Fruit fly (Drosophila melanogaster) whole organism, wandering third instar larva: Measurements from ENCODE around the gene csw.

ENCODE experiments used
- Abd-B ChIP-seq: fragments of >200 bp; optimal IDR thresholded peaks from 2 replicates; lab custom pipeline; 2017; ENCODE audit warnings: missing biosample characterization, missing genetic modification characterization
- CG32264 ChIP-seq: fragments of 200-800 bp; sonication (Bioruptor generic); optimal IDR thresholded peaks from 2 replicates; lab custom pipeline; 2016; ENCODE audit warnings: missing biosample characterization, missing genetic modification characterization
- CG9705 ChIP-seq: fragments of 200-800 bp; sonication (Bioruptor generic); optimal IDR thresholded peaks from 2 replicates; lab custom pipeline; 2018; ENCODE audit warnings: missing biosample characterization, mild to moderate bottlenecking, missing genetic modification characterization
- CrebA ChIP-seq: fragments of 200-800 bp; sonication (Bioruptor generic); optimal IDR thresholded peaks from 2 replicates; lab custom pipeline; 2016; ENCODE audit warnings: missing biosample characterization, mild to moderate bottlenecking, missing genetic modification characterization, borderline replicate concordance
- Dfd ChIP-seq: fragments of >200 bp; optimal IDR thresholded peaks from 2 replicates; lab custom pipeline; 2017; ENCODE audit warnings: missing biosample characterization, missing genetic modification characterization
- Dif ChIP-seq: fragments of 200-275, 200-300 bp; sonication (Bioruptor generic); optimal IDR thresholded peaks from 2 replicates; lab custom pipeline; 2018; ENCODE audit warnings: missing biosample characterization, missing genetic modification characterization; ENCODE audit not compliant: partially characterized antibody
- GATAd ChIP-seq: sonication (Bioruptor generic); optimal IDR thresholded peaks from 2 replicates; lab custom pipeline; 2016; ENCODE audit warnings: missing biosample characterization, missing genetic modification characterization
- HLH106 ChIP-seq: fragments of 200-800 bp; optimal IDR thresholded peaks from 3 replicates; lab custom pipeline; 2019; ENCODE audit warnings: missing biosample characterization, mild to moderate bottlenecking, missing genetic modification characterization, moderate library complexity
- Hnf4 ChIP-seq: fragments of 200-800 bp; sonication (Bioruptor generic); optimal IDR thresholded peaks from 2 replicates; lab custom pipeline; 2016; ENCODE audit warnings: missing biosample characterization, mild to moderate bottlenecking, missing genetic modification characterization
- Hr78 ChIP-seq: fragments of >200 bp; optimal IDR thresholded peaks from 2 replicates; lab custom pipeline; 2017; ENCODE audit warnings: missing biosample characterization, missing genetic modification characterization
- Hr83 ChIP-seq: fragments of 200-300 bp; sonication (Bioruptor generic); optimal IDR thresholded peaks from 2 replicates; lab custom pipeline; 2016; ENCODE audit warnings: missing biosample characterization, mild to moderate bottlenecking, missing genetic modification characterization, moderate library complexity; ENCODE audit not compliant: poor library complexity, severe bottlenecking
- Jra ChIP-seq: sonication (Bioruptor generic); optimal IDR thresholded peaks from 2 replicates; lab custom pipeline; 2016; ENCODE audit warnings: missing biosample characterization, missing genetic modification characterization
- Mio ChIP-seq: sonication (Bioruptor generic); optimal IDR thresholded peaks from 2 replicates; lab custom pipeline; 2016; ENCODE audit warnings: missing biosample characterization, missing genetic modification characterization
- Myc ChIP-seq: fragments of >200 bp; optimal IDR thresholded peaks from 2 replicates; lab custom pipeline; 2017
- N ChIP-seq: fragments of >200 bp; optimal IDR thresholded peaks from 2 replicates; lab custom pipeline; 2018; ENCODE audit warnings: missing biosample characterization, missing external identifiers, missing genetic modification characterization
- OdsH ChIP-seq: fragments of 200-800 bp; sonication (Bioruptor generic); optimal IDR thresholded peaks from 2 replicates; lab custom pipeline; 2016; ENCODE audit warnings: missing biosample characterization, mild to moderate bottlenecking, missing genetic modification characterization
- Rel ChIP-seq, 2 experiments: fragments of 200-800 bp; sonication (Bioruptor generic) in 1 of 2; optimal IDR thresholded peaks; 2 replicates in 1 of 2; 3 replicates in 1 of 2; lab custom pipeline; 2016 to 2019; ENCODE audit warnings: mild to moderate bottlenecking in 2 of 2, missing biosample characterization in 2 of 2, missing genetic modification characterization in 2 of 2, moderate library complexity in 1 of 2
- Sp1 ChIP-seq: fragments of 200-800 bp; sonication (Bioruptor generic); optimal IDR thresholded peaks from 3 replicates; lab custom pipeline; 2019; ENCODE audit warnings: missing biosample characterization, mild to moderate bottlenecking, missing genetic modification characterization, moderate library complexity
- Vsx2 ChIP-seq: fragments of 200-300, 225-300 bp; sonication (Bioruptor generic); optimal IDR thresholded peaks from 2 replicates; lab custom pipeline; 2018; ENCODE audit warnings: missing biosample characterization, missing genetic modification characterization; ENCODE audit not compliant: partially characterized antibody
- br ChIP-seq: fragments of 200-800 bp; sonication (Bioruptor generic); optimal IDR thresholded peaks from 2 replicates; lab custom pipeline; 2016; ENCODE audit warnings: missing biosample characterization, missing genetic modification characterization
- brk ChIP-seq: fragments of 200-800 bp; sonication (Bioruptor generic); optimal IDR thresholded peaks from 2 replicates; lab custom pipeline; 2016; ENCODE audit warnings: missing biosample characterization, mild to moderate bottlenecking, missing genetic modification characterization
- dl ChIP-seq, 2 experiments: fragments of 175-275, 200-275 bp in 1 of 2; fragments of 200-275 bp in 1 of 2; sonication (Bioruptor generic); optimal IDR thresholded peaks; lab custom pipeline; 2018; ENCODE audit warnings: mild to moderate bottlenecking in 2 of 2, missing biosample characterization in 2 of 2, missing genetic modification characterization in 2 of 2, moderate library complexity in 2 of 2; ENCODE audit not compliant: partially characterized antibody in 2 of 2, insufficient read depth in 1 of 2
- dmrt93B ChIP-seq: fragments of 200-800 bp; sonication (Bioruptor generic); optimal IDR thresholded peaks from 2 replicates; lab custom pipeline; 2018; ENCODE audit warnings: missing biosample characterization, mild to moderate bottlenecking, missing genetic modification characterization
- dsf ChIP-seq: sonication (Bioruptor generic); optimal IDR thresholded peaks from 2 replicates; lab custom pipeline; 2016; ENCODE audit warnings: missing biosample characterization, missing genetic modification characterization, borderline replicate concordance
- ey ChIP-seq: fragments of 200-800 bp; sonication (Bioruptor generic); optimal IDR thresholded peaks from 2 replicates; lab custom pipeline; 2016; ENCODE audit warnings: missing biosample characterization, missing genetic modification characterization
- foxo ChIP-seq, 2 experiments: fragments of 200-800 bp; sonication (Bioruptor generic); optimal IDR thresholded peaks; 2 replicates in 1 of 2; 3 replicates in 1 of 2; lab custom pipeline; 2016 to 2017; ENCODE audit warnings: missing biosample characterization in 2 of 2, missing genetic modification characterization in 2 of 2
- fru ChIP-seq: fragments of 200-800 bp; sonication (Bioruptor generic); optimal IDR thresholded peaks from 3 replicates; lab custom pipeline; 2016; ENCODE audit warnings: missing biosample characterization, mild to moderate bottlenecking, missing genetic modification characterization
- h ChIP-seq: fragments of 200-800 bp; sonication (Bioruptor generic); optimal IDR thresholded peaks from 3 replicates; lab custom pipeline; 2016; ENCODE audit warnings: missing biosample characterization, mild to moderate bottlenecking, missing genetic modification characterization
- jim ChIP-seq: fragments of 175-275, 200-325 bp; sonication (Bioruptor generic); optimal IDR thresholded peaks from 2 replicates; lab custom pipeline; 2016; ENCODE audit warnings: missing biosample characterization, mild to moderate bottlenecking, missing genetic modification characterization
- lola ChIP-seq: fragments of >200 bp; optimal IDR thresholded peaks from 2 replicates; lab custom pipeline; 2017; ENCODE audit warnings: missing biosample characterization, missing genetic modification characterization
- pan ChIP-seq: fragments of >200 bp; optimal IDR thresholded peaks from 2 replicates; lab custom pipeline; 2017
- psq ChIP-seq: fragments of 200-800 bp; sonication (Bioruptor generic); optimal IDR thresholded peaks from 3 replicates; lab custom pipeline; 2017; ENCODE audit warnings: missing biosample characterization, mild to moderate bottlenecking, missing genetic modification characterization, moderate library complexity
- rgr ChIP-seq: fragments of 200-800 bp; sonication (Bioruptor generic); optimal IDR thresholded peaks from 3 replicates; lab custom pipeline; 2016; ENCODE audit warnings: missing biosample characterization, mild to moderate bottlenecking, missing genetic modification characterization
- sage ChIP-seq: fragments of 200-800 bp; sonication (Bioruptor generic); optimal IDR thresholded peaks from 2 replicates; lab custom pipeline; 2016; ENCODE audit warnings: missing biosample characterization, mild to moderate bottlenecking, missing genetic modification characterization
- sv ChIP-seq: fragments of 200-800 bp; sonication (Bioruptor generic); optimal IDR thresholded peaks from 3 replicates; lab custom pipeline; 2016; ENCODE audit warnings: missing biosample characterization, missing genetic modification characterization
- tai ChIP-seq: sonication (Bioruptor generic); optimal IDR thresholded peaks from 2 replicates; lab custom pipeline; 2016; ENCODE audit warnings: missing biosample characterization, missing genetic modification characterization
- usp ChIP-seq: fragments of >200 bp; optimal IDR thresholded peaks from 2 replicates; lab custom pipeline; 2017; ENCODE audit warnings: missing biosample characterization, missing genetic modification characterization
- woc ChIP-seq: sonication (Bioruptor generic); optimal IDR thresholded peaks from 2 replicates; lab custom pipeline; 2016; ENCODE audit warnings: missing biosample characterization, mild to moderate bottlenecking, missing genetic modification characterization

Gene csw

dm6 chrX:2134226-2134880 is 40.3 kb downstream of the csw start:
- TF ChIP-seq Jra (GFP tag; lab: Kevin White, UChicago) (peak; percentile 15), dmrt93B (peak; percentile 75), Sp1 (peak; percentile 91), rgr (peak; percentile 90), Abd-B (GFP tag; lab: Kevin White, UChicago) (no peak), tai (peak; percentile 71), Mio (GFP tag; lab: Kevin White, UChicago) (peak; percentile 38), foxo (GFP tag; optimal IDR thresholded peaks at IDR 0.05; lab: Kevin White, UChicago) (peak; percentile 15 to 92), brk (GFP tag; lab: Kevin White, UChicago) (peak; percentile 49), Hr78 (no peak), N (GFP tag; lab: Kevin White, UChicago) (no peak), woc (GFP tag; lab: Kevin White, UChicago) (peak; percentile 84), Dfd (GFP tag; lab: Kevin White, UChicago) (no peak), CG32264 (GFP tag; lab: Kevin White, UChicago) (peak; percentile 70), Rel (GFP tag; optimal IDR thresholded peaks at IDR 0.05; lab: Kevin White, UChicago) (peak; percentile 36), Rel (tag; optimal IDR thresholded peaks at IDR 0.05; lab: Kevin White, UChicago) (peak; percentile 9), CrebA (GFP tag; lab: Kevin White, UChicago) (no peak), lola (no peak), jim (no peak), GATAd (GFP tag; lab: Kevin White, UChicago) (peak; percentile 44), HLH106 (tag; lab: Kevin White, UChicago) (peak; percentile 91), Vsx2 (GFP tag; lab: Kevin White, UChicago) (no peak), ey (GFP tag; lab: Kevin White, UChicago) (peak; percentile 88), h (GFP tag; lab: Kevin White, UChicago) (peak; percentile 91), Hr83 (GFP tag; lab: Kevin White, UChicago) (no peak), psq (GFP tag; lab: Kevin White, UChicago) (peak; percentile 62), dsf (peak; percentile 46), dl (GFP tag; optimal IDR thresholded peaks at IDR 0.05; lab: Kevin White, UChicago; ENCODE audit: insufficient read depth in 1 of 2, partially characterized antibody in 2 of 2) (no peak), sage (GFP tag; lab: Kevin White, UChicago) (peak; percentile 87), fru (GFP tag; lab: Kevin White, UChicago) (peak; percentile 93), Myc (no peak), br (GFP tag; lab: Kevin White, UChicago) (peak; percentile 92), usp (no peak), CG9705 (GFP tag; lab: Kevin White, UChicago) (peak; percentile 72), Hnf4 (GFP tag; lab: Kevin White, UChicago) (peak; percentile 89), OdsH (GFP tag; lab: Kevin White, UChicago) (peak; percentile 87), Dif (GFP tag; lab: Kevin White, UChicago) (no peak), pan (lab: Kevin White, UChicago) (no peak), sv (peak; percentile 4)

- TF ChIP-seq Abd-B (GFP tag; lab: Kevin White, UChicago) (no peak), foxo (GFP tag; optimal IDR thresholded peaks at IDR 0.05; lab: Kevin White, UChicago) (peak; percentile 37 to 94), Vsx2 (GFP tag; lab: Kevin White, UChicago) (peak; percentile 68), psq (GFP tag; lab: Kevin White, UChicago) (peak; percentile 89), HLH106 (tag; lab: Kevin White, UChicago) (peak; percentile 96), lola (no peak), jim (peak; percentile 82), Mio (GFP tag; lab: Kevin White, UChicago) (peak; percentile 52), Dif (GFP tag; lab: Kevin White, UChicago) (peak; percentile 57), Rel (GFP tag; optimal IDR thresholded peaks at IDR 0.05; lab: Kevin White, UChicago) (peak; percentile 64), Rel (tag; optimal IDR thresholded peaks at IDR 0.05; lab: Kevin White, UChicago) (peak; percentile 93), brk (GFP tag; lab: Kevin White, UChicago) (peak; percentile 80), woc (GFP tag; lab: Kevin White, UChicago) (peak; percentile 88), h (GFP tag; lab: Kevin White, UChicago) (peak; percentile 95), dsf (peak; percentile 70), fru (GFP tag; lab: Kevin White, UChicago) (peak; percentile 94), CG32264 (GFP tag; lab: Kevin White, UChicago) (peak; percentile 58), pan (lab: Kevin White, UChicago) (no peak), ey (GFP tag; lab: Kevin White, UChicago) (peak; percentile 95), Hnf4 (GFP tag; lab: Kevin White, UChicago) (peak; percentile 83), N (GFP tag; lab: Kevin White, UChicago) (no peak), CG9705 (GFP tag; lab: Kevin White, UChicago) (peak; percentile 94), Dfd (GFP tag; lab: Kevin White, UChicago) (peak; percentile 40), sv (peak; percentile 77), usp (no peak), sage (GFP tag; lab: Kevin White, UChicago) (peak; percentile 83), dl (GFP tag; optimal IDR thresholded peaks at IDR 0.05; lab: Kevin White, UChicago; ENCODE audit: insufficient read depth in 1 of 2, partially characterized antibody in 2 of 2) (peak in 1 of 2 experiments; percentile 55), GATAd (GFP tag; lab: Kevin White, UChicago) (no peak), Sp1 (peak; percentile 96), tai (peak; percentile 87), rgr (peak; percentile 92), Hr83 (GFP tag; lab: Kevin White, UChicago) (peak; percentile 37), Jra (GFP tag; lab: Kevin White, UChicago) (peak; percentile 87), br (GFP tag; lab: Kevin White, UChicago) (peak; percentile 91), Hr78 (no peak), dmrt93B (peak; percentile 93), CrebA (GFP tag; lab: Kevin White, UChicago) (peak; percentile 66)
These were observed 41.1 kb downstream of the csw start for dm6 chrX:2134965-2135758.
